Worm (Caenorhabditis elegans) whole organism, L1 larva: Measurements from ENCODE around the gene K09C4.4.

Experiments
- C04F5.9 ChIP-seq: sonication (generic microtip); optimal IDR thresholded peaks from 2 replicates; lab custom pipeline; 2016; ENCODE audit warnings: missing genetic modification characterization, missing compliant biosample characterization
- C16A3.4 ChIP-seq: fragments of 150-350 bp; optimal IDR thresholded peaks from 2 replicates; lab custom pipeline; 2014; ENCODE audit warnings: missing biosample characterization, missing genetic modification characterization
- F16B12.6 ChIP-seq: fragments of 150-350 bp; optimal IDR thresholded peaks from 2 replicates; lab custom pipeline; 2014; ENCODE audit warnings: missing biosample characterization, missing genetic modification characterization
- aha-1 ChIP-seq: fragments of 150-350 bp; optimal IDR thresholded peaks from 2 replicates; lab custom pipeline; 2014; ENCODE audit warnings: missing biosample characterization, missing genetic modification characterization
- aly-2 ChIP-seq: fragments of 150-350 bp; optimal IDR thresholded peaks from 2 replicates; lab custom pipeline; 2014; ENCODE audit warnings: missing biosample characterization, missing genetic modification characterization
- ama-1 ChIP-seq: fragments of 150-350 bp; optimal IDR thresholded peaks from 2 replicates; lab custom pipeline; 2014
- blmp-1 ChIP-seq: fragments of 150-350 bp; optimal IDR thresholded peaks from 2 replicates; lab custom pipeline; 2014; ENCODE audit warnings: missing biosample characterization, missing genetic modification characterization
- ceh-82 ChIP-seq, 3 experiments: fragments of 150-350 bp in 1 of 3; sonication (generic microtip) in 2 of 3; optimal IDR thresholded peaks; 2 replicates each; lab custom pipeline; 2014 to 2017; ENCODE audit warnings: missing biosample characterization in 3 of 3, missing genetic modification characterization in 3 of 3
- ceh-90 ChIP-seq: sonication (generic microtip); optimal IDR thresholded peaks from 2 replicates; lab custom pipeline; 2016; ENCODE audit warnings: missing genetic modification characterization, missing compliant biosample characterization
- ces-1 ChIP-seq: fragments of 150-350 bp; optimal IDR thresholded peaks from 2 replicates; lab custom pipeline; 2014; ENCODE audit warnings: missing biosample characterization, missing genetic modification reagents, missing genetic modification characterization
- efl-1 ChIP-seq, 4 experiments: fragments of 150-350 bp; optimal IDR thresholded peaks in 3 of 4; peaks in 1 of 4; 1 replicate in 1 of 4; 2 replicates in 3 of 4; lab custom pipeline; 2014; ENCODE audit warnings: missing biosample characterization in 2 of 4, missing genetic modification characterization in 2 of 4, missing genetic modification reagents in 2 of 4
- efl-3 ChIP-seq: fragments of 200-800 bp; sonication (Bioruptor generic); optimal IDR thresholded peaks from 2 replicates; lab custom pipeline; 2018; ENCODE audit warnings: mild to moderate bottlenecking, missing genetic modification characterization, missing compliant biosample characterization
- elt-2 ChIP-seq: sonication (generic microtip); optimal IDR thresholded peaks from 2 replicates; lab custom pipeline; 2016; ENCODE audit warnings: missing genetic modification characterization, mild to moderate bottlenecking, inconsistent platforms, missing compliant biosample characterization, missing genetic modification reagents
- ets-5 ChIP-seq: fragments of 200-800 bp; sonication (Bioruptor generic); IDR thresholded peaks from 2 replicates; pipeline ENCODE4 v1.3.6; 2022; ENCODE audit warnings: missing genetic modification characterization, missing compliant biosample characterization
- fkh-8 ChIP-seq: sonication (generic microtip); optimal IDR thresholded peaks from 2 replicates; lab custom pipeline; 2016; ENCODE audit warnings: mild to moderate bottlenecking, missing genetic modification characterization, missing compliant biosample characterization
- fos-1 ChIP-seq: fragments of 150-350 bp; optimal IDR thresholded peaks from 2 replicates; lab custom pipeline; 2014; ENCODE audit warnings: missing biosample characterization, missing genetic modification characterization
- grh-1 ChIP-seq: fragments of 200-800 bp; sonication (Bioruptor generic); IDR thresholded peaks from 2 replicates; pipeline ENCODE4 v1.3.6; 2022; ENCODE audit warnings: missing genetic modification reagents, missing genetic modification characterization, missing compliant biosample characterization
- hlh-4 ChIP-seq: sonication (generic microtip); optimal IDR thresholded peaks from 2 replicates; lab custom pipeline; 2016; ENCODE audit warnings: mild to moderate bottlenecking, missing genetic modification characterization, missing compliant biosample characterization
- jun-1 ChIP-seq: fragments of 150-350 bp; optimal IDR thresholded peaks from 2 replicates; lab custom pipeline; 2014; ENCODE audit warnings: missing biosample characterization, missing genetic modification reagents, missing genetic modification characterization
- lin-14 ChIP-seq: fragments of 200-800 bp; sonication (Bioruptor generic); optimal IDR thresholded peaks from 2 replicates; lab custom pipeline; 2018; ENCODE audit warnings: mild to moderate bottlenecking, missing genetic modification characterization, moderate library complexity, missing compliant biosample characterization
- lin-35 ChIP-seq, 2 experiments: fragments of 150-350 bp; optimal IDR thresholded peaks; 2 replicates each; lab custom pipeline; 2014; ENCODE audit warnings: missing biosample characterization in 2 of 2, missing genetic modification characterization in 2 of 2, missing genetic modification reagents in 2 of 2
- lin-39 ChIP-seq: fragments of 150-350 bp; optimal IDR thresholded peaks from 2 replicates; lab custom pipeline; 2014; ENCODE audit warnings: missing biosample characterization, missing genetic modification reagents, missing genetic modification characterization
- lir-3 ChIP-seq: sonication (generic microtip); optimal IDR thresholded peaks from 2 replicates; lab custom pipeline; 2016; ENCODE audit warnings: mild to moderate bottlenecking, missing genetic modification characterization, moderate library complexity, missing compliant biosample characterization; ENCODE audit not compliant: poor library complexity
- lsy-2 ChIP-seq, 2 experiments: fragments of 150-350 bp; optimal IDR thresholded peaks; 2 replicates each; lab custom pipeline; 2014; ENCODE audit warnings: missing biosample characterization in 2 of 2, missing genetic modification characterization in 2 of 2
- mab-9 ChIP-seq: fragments of 200-800 bp; sonication (Bioruptor generic); IDR thresholded peaks from 2 replicates; pipeline ENCODE4 v1.3.6; 2022; ENCODE audit warnings: missing genetic modification reagents, missing genetic modification characterization, missing compliant biosample characterization
- mdl-1 ChIP-seq, 2 experiments: fragments of 150-350 bp; optimal IDR thresholded peaks; 2 replicates each; lab custom pipeline; 2014 to 2017; ENCODE audit warnings: missing biosample characterization in 2 of 2, missing genetic modification characterization in 2 of 2, inconsistent platforms in 1 of 2
- mep-1 ChIP-seq: fragments of 150-350 bp; optimal IDR thresholded peaks from 2 replicates; lab custom pipeline; 2014; ENCODE audit warnings: missing biosample characterization, missing genetic modification characterization
- nhr-11 ChIP-seq: fragments of 150-350 bp; optimal IDR thresholded peaks from 2 replicates; lab custom pipeline; 2014; ENCODE audit warnings: missing biosample characterization, missing genetic modification characterization
- nhr-12 ChIP-seq: sonication (generic microtip); optimal IDR thresholded peaks from 2 replicates; lab custom pipeline; 2017; ENCODE audit warnings: missing biosample characterization, missing genetic modification characterization
- nhr-20 ChIP-seq: sonication (generic microtip); optimal IDR thresholded peaks from 2 replicates; lab custom pipeline; 2016; ENCODE audit warnings: mild to moderate bottlenecking, missing genetic modification characterization, missing compliant biosample characterization
- nhr-237 ChIP-seq: fragments of 150-350 bp; optimal IDR thresholded peaks from 2 replicates; lab custom pipeline; 2014; ENCODE audit warnings: missing biosample characterization, missing genetic modification characterization
- nhr-71 ChIP-seq: sonication (generic microtip); optimal IDR thresholded peaks from 2 replicates; lab custom pipeline; 2016; ENCODE audit warnings: mild to moderate bottlenecking, missing genetic modification characterization, moderate library complexity, missing compliant biosample characterization
- nhr-76 ChIP-seq: sonication (generic microtip); optimal IDR thresholded peaks from 2 replicates; lab custom pipeline; 2017; ENCODE audit warnings: missing biosample characterization, missing genetic modification characterization
- nhr-77 ChIP-seq: fragments of 150-350 bp; optimal IDR thresholded peaks from 2 replicates; lab custom pipeline; 2014; ENCODE audit warnings: missing biosample characterization, missing genetic modification characterization
- nhr-90 ChIP-seq: sonication (generic microtip); optimal IDR thresholded peaks from 2 replicates; lab custom pipeline; 2016; ENCODE audit warnings: mild to moderate bottlenecking, missing genetic modification characterization, missing compliant biosample characterization; ENCODE audit not compliant: poor library complexity
- pag-3 ChIP-seq: sonication (generic microtip); optimal IDR thresholded peaks from 2 replicates; lab custom pipeline; 2017; ENCODE audit warnings: missing genetic modification characterization, mild to moderate bottlenecking, missing compliant biosample characterization, antibody characterized with exemption, borderline replicate concordance; ENCODE audit not compliant: insufficient read depth
- pqm-1 ChIP-seq: sonication (generic microtip); optimal IDR thresholded peaks from 3 replicates; lab custom pipeline; 2017; ENCODE audit warnings: missing biosample characterization, missing genetic modification characterization
- snu-23 ChIP-seq: sonication (generic microtip); optimal IDR thresholded peaks from 2 replicates; lab custom pipeline; 2016; ENCODE audit warnings: missing genetic modification characterization, missing compliant biosample characterization
- sox-4 ChIP-seq: sonication (generic microtip); optimal IDR thresholded peaks from 2 replicates; lab custom pipeline; 2016; ENCODE audit warnings: missing genetic modification characterization, missing compliant biosample characterization
- sup-37 ChIP-seq: fragments of 200-800 bp; sonication (Bioruptor generic); optimal IDR thresholded peaks from 2 replicates; lab custom pipeline; 2018; ENCODE audit warnings: mild to moderate bottlenecking, missing genetic modification characterization, missing compliant biosample characterization
- unc-30 ChIP-seq: sonication (generic microtip); optimal IDR thresholded peaks from 2 replicates; lab custom pipeline; 2017; ENCODE audit warnings: missing biosample characterization, missing genetic modification characterization
- unc-62 ChIP-seq: fragments of 150-350 bp; optimal IDR thresholded peaks from 2 replicates; lab custom pipeline; 2014; ENCODE audit warnings: missing biosample characterization, missing genetic modification reagents, missing genetic modification characterization
- unc-98 ChIP-seq: fragments of 200-800 bp; sonication (Bioruptor generic); IDR thresholded peaks from 2 replicates; pipeline ENCODE4 v1.3.6; 2022; ENCODE audit warnings: missing genetic modification characterization, missing compliant biosample characterization
- vab-15 ChIP-seq: sonication (generic microtip); optimal IDR thresholded peaks from 2 replicates; lab custom pipeline; 2017; ENCODE audit warnings: missing genotype, mild to moderate bottlenecking, missing genetic modification characterization, missing compliant biosample characterization
- zip-4 ChIP-seq: fragments of 200-800 bp; sonication (Bioruptor generic); optimal IDR thresholded peaks from 2 replicates; lab custom pipeline; 2018; ENCODE audit warnings: mild to moderate bottlenecking, missing genetic modification characterization, moderate library complexity, missing compliant biosample characterization
- ztf-4 ChIP-seq: fragments of 150-350 bp; optimal IDR thresholded peaks from 2 replicates; lab custom pipeline; 2014; ENCODE audit warnings: missing biosample characterization, missing genetic modification characterization

The K09C4.4 gene

DNA sequence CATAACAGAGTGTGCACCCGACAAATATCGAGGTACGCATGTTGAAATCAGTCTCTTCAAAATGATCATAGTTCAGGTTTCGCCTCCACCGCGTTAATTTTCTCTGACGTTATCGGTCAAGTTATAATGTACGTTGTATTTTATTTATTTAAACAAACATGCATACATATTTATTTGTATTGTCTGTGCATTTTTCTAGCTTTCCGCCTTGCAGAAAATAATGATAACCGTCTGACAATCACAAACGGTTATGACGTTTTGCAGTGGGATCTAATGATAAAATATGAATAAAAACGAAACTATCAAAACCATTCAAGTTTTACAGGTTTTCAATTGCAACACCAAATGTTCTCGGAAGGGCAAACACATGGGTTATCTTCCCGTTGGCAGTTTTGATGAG, 6.1 kb upstream of the K09C4.4 start:
- no peak for TF ChIP-seq snu-23
- no peak for TF ChIP-seq ztf-4 (tag; lab: Kevin White, UChicago)
- peak; percentile 10 for TF ChIP-seq nhr-71 (tag; lab: Kevin White, UChicago)
- no peak for TF ChIP-seq nhr-77 (tag; lab: Kevin White, UChicago)
- TF ChIP-seq efl-3 (GFP tag; lab: Kevin White, UChicago) = no peak
- no peak for TF ChIP-seq lsy-2 (tag; optimal IDR thresholded peaks at IDR 0.05; lab: Kevin White, UChicago)
- peak; percentile 67 for TF ChIP-seq elt-2
- TF ChIP-seq vab-15 (tag; lab: Kevin White, UChicago) = no peak
- TF ChIP-seq ces-1 (GFP tag; lab: Kevin White, UChicago) = no peak

ce11 chrX:3284967-3285366, 4.3 kb upstream of the K09C4.4 start:
- no peak for TF ChIP-seq mep-1 (tag; lab: Kevin White, UChicago)
- TF ChIP-seq ceh-90 = no peak
- TF ChIP-seq aha-1 (tag; lab: Kevin White, UChicago) = no peak
- no peak for TF ChIP-seq nhr-12
- no peak for TF ChIP-seq lir-3
- TF ChIP-seq hlh-4 (tag; lab: Kevin White, UChicago) = no peak
- no peak for TF ChIP-seq efl-3 (GFP tag; lab: Kevin White, UChicago)
- TF ChIP-seq blmp-1 (tag; lab: Kevin White, UChicago) = no peak
- TF ChIP-seq aly-2 (tag; lab: Kevin White, UChicago) = no peak
- TF ChIP-seq lin-35 (GFP tag; optimal IDR thresholded peaks at IDR 0.05; lab: Kevin White, UChicago) = no peak
- no peak for TF ChIP-seq grh-1 (GFP tag; lab: Robert Waterston, UW)
- TF ChIP-seq elt-2 = no peak
- no peak for TF ChIP-seq C04F5.9 (tag; lab: Kevin White, UChicago)
- no peak for TF ChIP-seq lin-14 (GFP tag; lab: Kevin White, UChicago)
- TF ChIP-seq nhr-20 = no peak
- TF ChIP-seq unc-98 (GFP tag; lab: Robert Waterston, UW) = no peak
- TF ChIP-seq C16A3.4 (tag; lab: Kevin White, UChicago) = no peak
- no peak for TF ChIP-seq efl-1 (optimal IDR thresholded peaks at IDR 0.05; lab: Kevin White, UChicago)
- no peak for TF ChIP-seq efl-1 (GFP tag; optimal IDR thresholded peaks at IDR 0.05 in 1 of 2; lab: Kevin White, UChicago)

DNA sequence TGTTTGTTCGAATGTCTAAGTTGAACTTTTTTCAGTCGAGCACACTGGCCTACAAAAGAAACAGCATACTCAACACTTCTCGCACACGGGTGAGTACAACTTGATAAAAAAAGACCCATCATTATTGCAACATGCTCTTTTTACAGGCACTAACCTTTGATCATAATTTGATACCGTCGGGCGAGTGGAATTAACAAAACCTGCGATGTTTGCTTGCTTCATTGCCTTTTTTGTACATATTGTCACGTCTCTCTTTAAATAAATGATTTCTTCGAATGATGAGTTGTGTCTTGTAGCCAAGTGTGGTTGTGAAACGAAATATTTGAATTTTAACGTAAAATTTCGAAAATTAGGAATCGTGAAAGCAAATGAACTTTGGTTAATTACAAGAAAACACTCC, 3.8 kb upstream of the K09C4.4 start:
- TF ChIP-seq elt-2 (peak; percentile 80), mab-9 (GFP tag; lab: Robert Waterston, UW) (no peak), jun-1 (no peak), lin-35 (GFP tag; optimal IDR thresholded peaks at IDR 0.05; lab: Kevin White, UChicago) (peak in 1 of 2 experiments; percentile 2), mep-1 (tag; lab: Kevin White, UChicago) (no peak), mdl-1 (tag; optimal IDR thresholded peaks at IDR 0.05; lab: Kevin White, UChicago) (peak in 1 of 2 experiments; percentile 3), lin-39 (no peak), lir-3 (no peak), F16B12.6 (no peak), nhr-20 (peak; percentile 33)

DNA sequence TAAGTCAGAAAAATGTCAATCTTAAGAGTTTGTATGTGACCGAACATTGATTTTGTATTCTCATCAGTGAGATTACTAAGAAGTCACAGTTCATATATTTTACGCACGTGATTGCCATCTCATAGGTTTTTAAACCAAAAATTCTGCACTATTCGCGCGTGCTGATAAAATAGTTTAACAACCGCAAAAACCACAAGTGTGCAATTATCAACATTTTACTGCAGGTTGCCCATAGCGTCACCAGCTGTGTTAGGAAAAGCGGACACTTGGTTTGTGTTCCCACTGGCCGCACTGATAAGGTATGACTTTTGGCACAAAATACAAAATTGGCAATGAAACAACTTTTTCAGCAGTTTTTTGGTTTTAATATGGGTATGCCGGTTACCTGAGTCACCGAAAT, 864 bp downstream of the K09C4.4 start:
- TF ChIP-seq ets-5 = no peak
- TF ChIP-seq lin-35 (GFP tag; optimal IDR thresholded peaks at IDR 0.05; lab: Kevin White, UChicago) = peak in 1 of 2 experiments; percentile 26
- TF ChIP-seq elt-2 = peak; percentile 95
- no peak for TF ChIP-seq unc-62 (GFP tag; lab: Kevin White, UChicago)
- TF ChIP-seq jun-1 = no peak
- TF ChIP-seq nhr-90 (tag; lab: Kevin White, UChicago) = peak; percentile 34
- peak in 1 of 2 experiments; percentile 42 for TF ChIP-seq mdl-1 (tag; optimal IDR thresholded peaks at IDR 0.05; lab: Kevin White, UChicago)
- no peak for TF ChIP-seq unc-30 (tag; lab: Kevin White, UChicago)
- TF ChIP-seq nhr-20 = peak; percentile 21

- TF ChIP-seq sox-4 (tag; lab: Kevin White, UChicago) (no peak), lsy-2 (tag; optimal IDR thresholded peaks at IDR 0.05; lab: Kevin White, UChicago) (no peak), nhr-237 (tag; lab: Kevin White, UChicago) (no peak), nhr-90 (tag; lab: Kevin White, UChicago) (no peak), fkh-8 (tag; lab: Kevin White, UChicago) (no peak), ceh-82 (tag; optimal IDR thresholded peaks at IDR 0.05; lab: Kevin White, UChicago) (no peak), zip-4 (GFP tag; lab: Kevin White, UChicago) (no peak), sup-37 (GFP tag; lab: Kevin White, UChicago) (no peak), ama-1 (lab: Kevin White, UChicago) (no peak), pqm-1 (tag; lab: Kevin White, UChicago) (no peak), nhr-76 (tag; lab: Kevin White, UChicago) (no peak), fos-1 (tag; lab: Kevin White, UChicago) (no peak), nhr-77 (tag; lab: Kevin White, UChicago) (no peak), lin-39 (no peak), pag-3 (tag; lab: Kevin White, UChicago) (no peak), nhr-11 (no peak)
Observed at ce11 chrX:3291948-3292347, 2.7 kb downstream of the K09C4.4 start.
